Fruit fly (Drosophila melanogaster): ENCODE measurements around the gene Idh.

The Idh gene

DNA sequence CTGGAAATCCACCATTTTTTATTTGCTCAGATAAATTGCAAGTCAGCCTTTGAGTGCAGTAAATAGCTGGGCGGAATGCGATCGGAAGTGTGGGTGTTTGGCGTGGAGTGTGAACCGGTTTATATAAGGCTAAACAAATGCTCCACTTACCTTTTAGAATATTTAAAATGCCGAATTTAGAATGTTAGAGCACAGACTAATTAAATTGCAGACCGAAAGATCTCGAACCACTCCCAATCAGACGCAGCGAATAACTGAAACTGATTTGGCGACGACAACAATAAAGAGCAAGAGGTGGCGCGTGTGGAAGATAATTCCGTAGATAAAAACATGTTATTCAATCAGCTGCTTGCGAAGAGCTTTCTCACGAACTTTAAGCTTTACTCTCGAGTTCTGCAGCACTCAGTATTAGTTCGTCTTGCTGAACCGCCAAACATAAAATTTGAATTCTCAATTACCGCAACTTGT, at the start of gene Idh:
TSS of gene Idh (minus strand) at position 264 of the 468 bp plus-strand sequence.
- TF ChIP-seq sage (GFP tag; optimal IDR thresholded peaks at IDR 0.05) (no peak), Mio (GFP tag; optimal IDR thresholded peaks at IDR 0.05) (no peak), dsf (GFP tag; optimal IDR thresholded peaks at IDR 0.05; ENCODE audit: borderline replicate concordance) (no peak), CG32264 (GFP tag; optimal IDR thresholded peaks at IDR 0.05) (no peak), dl (GFP tag; optimal IDR thresholded peaks at IDR 0.05; ENCODE audit: insufficient read depth in 1 of 2, partially characterized antibody in 2 of 2) (peak in 1 of 2 experiments; percentile 31), sv (GFP tag; optimal IDR thresholded peaks at IDR 0.05) (no peak), br (GFP tag; optimal IDR thresholded peaks at IDR 0.05) (peak; percentile 25), Jra (GFP tag; optimal IDR thresholded peaks at IDR 0.05) (peak; percentile 76), jim (GFP tag; optimal IDR thresholded peaks at IDR 0.05) (peak; percentile 46), woc (GFP tag; optimal IDR thresholded peaks at IDR 0.05) (no peak), N (GFP tag; optimal IDR thresholded peaks at IDR 0.05) (no peak), Sp1 (GFP tag; optimal IDR thresholded peaks at IDR 0.05) (peak; percentile 60), Hr83 (GFP tag; optimal IDR thresholded peaks at IDR 0.05; ENCODE audit: poor library complexity, severe bottlenecking) (peak; percentile 72), brk (GFP tag; optimal IDR thresholded peaks at IDR 0.05) (no peak), h (GFP tag; optimal IDR thresholded peaks at IDR 0.05) (peak; percentile 87), ey (GFP tag; optimal IDR thresholded peaks at IDR 0.05) (no peak), dmrt93B (GFP tag; optimal IDR thresholded peaks at IDR 0.05) (no peak), Vsx2 (GFP tag; optimal IDR thresholded peaks at IDR 0.05; ENCODE audit: partially characterized antibody) (peak; percentile 92), Hr78 (GFP tag; optimal IDR thresholded peaks at IDR 0.05) (no peak), OdsH (GFP tag; optimal IDR thresholded peaks at IDR 0.05) (peak; percentile 29), rgr (GFP tag; optimal IDR thresholded peaks at IDR 0.05) (no peak), Dfd (GFP tag; optimal IDR thresholded peaks at IDR 0.05) (no peak), GATAd (GFP tag; optimal IDR thresholded peaks at IDR 0.05) (no peak), Abd-B (GFP tag; optimal IDR thresholded peaks at IDR 0.05) (no peak), Hnf4 (GFP tag; optimal IDR thresholded peaks at IDR 0.05) (peak; percentile 61), HLH106 (tag; optimal IDR thresholded peaks at IDR 0.05) (peak; percentile 17), CG9705 (GFP tag; optimal IDR thresholded peaks at IDR 0.05) (no peak), pan (optimal IDR thresholded peaks at IDR 0.05) (no peak), foxo (GFP tag; optimal IDR thresholded peaks at IDR 0.05) (peak in 1 of 2 experiments; percentile 35), usp (GFP tag; optimal IDR thresholded peaks at IDR 0.05) (no peak), CrebA (GFP tag; optimal IDR thresholded peaks at IDR 0.05; ENCODE audit: borderline replicate concordance) (peak; percentile 19), Myc (optimal IDR thresholded peaks at IDR 0.05) (no peak), lola (GFP tag; optimal IDR thresholded peaks at IDR 0.05) (no peak), Dif (GFP tag; optimal IDR thresholded peaks at IDR 0.05; ENCODE audit: partially characterized antibody) (peak; percentile 86), tai (GFP tag; optimal IDR thresholded peaks at IDR 0.05) (no peak), Rel (GFP tag; optimal IDR thresholded peaks at IDR 0.05) (no peak), Rel (tag; optimal IDR thresholded peaks at IDR 0.05) (peak; percentile 22), psq (GFP tag; optimal IDR thresholded peaks at IDR 0.05) (peak; percentile 66), fru (GFP tag; optimal IDR thresholded peaks at IDR 0.05) (peak; percentile 65)

DNA sequence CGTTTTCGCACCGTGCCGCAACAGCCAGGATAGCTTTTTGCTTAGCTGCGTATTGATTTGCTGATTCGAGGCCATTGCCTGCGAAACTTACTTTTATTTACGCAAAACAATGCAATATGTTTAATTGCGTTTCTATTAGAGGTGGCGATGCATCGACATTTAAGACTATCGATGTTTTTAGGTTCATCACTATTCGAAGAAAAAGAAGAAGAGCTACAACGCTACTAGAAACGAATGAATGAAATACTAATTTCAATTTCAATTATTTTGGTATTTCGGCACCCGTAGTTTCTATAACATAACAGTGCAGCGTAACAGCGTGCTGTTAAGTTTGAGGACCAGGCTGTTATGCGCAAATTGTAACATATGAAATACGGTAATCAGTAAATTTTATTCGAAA, 44.4 kb upstream of the Idh start, which contains the start of the genes Tpt, mkg-p and CG13667:
TSS of gene Tpt (minus strand) at position 155 of the 400 bp plus-strand sequence.
TSS of gene mkg-p (minus strand) at position 155 of the 400 bp plus-strand sequence.
TSS of gene CG13667 (plus strand) at position 332 of the 400 bp plus-strand sequence.
- TF ChIP-seq Rel (GFP tag; optimal IDR thresholded peaks at IDR 0.05), result no peak
- no peak for TF ChIP-seq Rel (tag; optimal IDR thresholded peaks at IDR 0.05)
- TF ChIP-seq Vsx2 (GFP tag; optimal IDR thresholded peaks at IDR 0.05; ENCODE audit: partially characterized antibody), result no peak
- peak; percentile 10 for TF ChIP-seq Myc (optimal IDR thresholded peaks at IDR 0.05)
- TF ChIP-seq sage (GFP tag; optimal IDR thresholded peaks at IDR 0.05), result no peak
- no peak for TF ChIP-seq Hr83 (GFP tag; optimal IDR thresholded peaks at IDR 0.05; ENCODE audit: poor library complexity, severe bottlenecking)
- TF ChIP-seq CG32264 (GFP tag; optimal IDR thresholded peaks at IDR 0.05), result no peak
- no peak for TF ChIP-seq Abd-B (GFP tag; optimal IDR thresholded peaks at IDR 0.05)
